Worm (Caenorhabditis elegans) whole organism, mixed stage, embryonic: ENCODE data around the gene rad-54.B.

Source experiments
- blmp-1 ChIP-seq: fragments of 150-350 bp; optimal IDR thresholded peaks from 2 replicates; lab custom pipeline; 2014; ENCODE audit warnings: missing biosample characterization, missing genetic modification characterization
- elt-1 ChIP-seq: sonication (generic microtip); optimal IDR thresholded peaks from 2 replicates; lab custom pipeline; 2017; ENCODE audit warnings: missing genetic modification characterization, mild to moderate bottlenecking, missing compliant biosample characterization, antibody characterized with exemption, moderate library complexity, borderline replicate concordance; ENCODE audit not compliant: insufficient read depth
- mls-2 ChIP-seq: sonication (generic microtip); optimal IDR thresholded peaks from 2 replicates; lab custom pipeline; 2016; ENCODE audit warnings: mild to moderate bottlenecking, missing genetic modification characterization, moderate library complexity, missing compliant biosample characterization
- nhr-28 ChIP-seq: fragments of 150-350 bp; optimal IDR thresholded peaks from 2 replicates; lab custom pipeline; 2014; ENCODE audit warnings: missing biosample characterization, missing genetic modification characterization
- nhr-76 ChIP-seq: sonication (generic microtip); optimal IDR thresholded peaks from 2 replicates; lab custom pipeline; 2017; ENCODE audit warnings: missing biosample characterization, missing genetic modification characterization
- pha-4 ChIP-seq: fragments of 150-350 bp; optimal IDR thresholded peaks from 2 replicates; lab custom pipeline; 2018; ENCODE audit warnings: missing biosample characterization, missing genetic modification reagents, missing genetic modification characterization
- snpc-4 ChIP-seq: fragments of 150-350 bp; optimal IDR thresholded peaks from 2 replicates; lab custom pipeline; 2014; ENCODE audit warnings: missing biosample characterization, missing genetic modification characterization
- sptf-1 ChIP-seq: sonication (generic microtip); optimal IDR thresholded peaks from 2 replicates; lab custom pipeline; 2017; ENCODE audit warnings: mild to moderate bottlenecking, missing genetic modification characterization, moderate library complexity, missing compliant biosample characterization
- tbx-8 ChIP-seq: fragments of 200-800 bp; sonication (Bioruptor generic); optimal IDR thresholded peaks from 2 replicates; lab custom pipeline; 2018; ENCODE audit warnings: mild to moderate bottlenecking, missing genetic modification characterization, moderate library complexity, missing compliant biosample characterization
- ztf-11 ChIP-seq: fragments of 150-350 bp; optimal IDR thresholded peaks from 2 replicates; lab custom pipeline; 2014; ENCODE audit warnings: missing biosample characterization, missing genetic modification characterization

DNA sequence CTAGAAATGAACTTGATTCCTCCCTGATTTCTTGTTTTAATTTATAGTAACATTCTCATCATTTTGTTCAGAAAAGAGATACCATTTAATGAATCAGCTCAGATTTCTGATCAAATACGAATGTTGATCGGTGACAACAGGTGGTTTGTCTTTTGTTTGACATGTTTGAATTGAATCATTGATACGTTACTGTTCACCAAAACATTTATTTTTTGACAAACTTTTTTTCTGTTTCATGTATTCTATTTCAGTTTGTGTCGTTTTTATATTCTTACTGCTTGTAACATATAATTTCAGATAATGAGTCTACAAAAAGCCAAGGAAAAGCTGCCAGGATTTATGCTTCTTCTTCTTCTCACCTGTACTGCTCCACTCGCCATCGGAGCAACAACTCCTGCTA lies 25.8 kb upstream of the rad-54.B start, which contains the start of gene nep-24:
- TF ChIP-seq nhr-28 (tag; lab: Kevin White, UChicago) (no peak), elt-1 (no peak), blmp-1 (tag; lab: Kevin White, UChicago) (no peak), tbx-8 (GFP tag; lab: Kevin White, UChicago) (no peak), sptf-1 (tag; lab: Kevin White, UChicago) (no peak), snpc-4 (tag; lab: Kevin White, UChicago) (no peak), mls-2 (tag; lab: Kevin White, UChicago) (no peak), pha-4 (tag; lab: Kevin White, UChicago) (no peak), ztf-11 (tag; lab: Kevin White, UChicago) (no peak), nhr-76 (tag; lab: Kevin White, UChicago) (no peak)
